Worm (Caenorhabditis elegans) whole organism, L1 larva: Measurements from ENCODE around the gene Y57G11C.42.
A peak's percentile ranks its signal among the peaks of the same experiment; 100 is the strongest.

Experiments used
- C34B4.2 ChIP-seq: sonication (generic microtip); optimal IDR thresholded peaks from 2 replicates; lab custom pipeline; 2017; ENCODE audit warnings: mild to moderate bottlenecking, missing genetic modification characterization, missing compliant biosample characterization
- F16B12.6 ChIP-seq: fragments of 150-350 bp; optimal IDR thresholded peaks from 2 replicates; lab custom pipeline; 2014; ENCODE audit warnings: missing biosample characterization, missing genetic modification characterization
- aha-1 ChIP-seq: fragments of 150-350 bp; optimal IDR thresholded peaks from 2 replicates; lab custom pipeline; 2014; ENCODE audit warnings: missing biosample characterization, missing genetic modification characterization
- aly-2 ChIP-seq: fragments of 150-350 bp; optimal IDR thresholded peaks from 2 replicates; lab custom pipeline; 2014; ENCODE audit warnings: missing biosample characterization, missing genetic modification characterization
- blmp-1 ChIP-seq: fragments of 150-350 bp; optimal IDR thresholded peaks from 2 replicates; lab custom pipeline; 2014; ENCODE audit warnings: missing biosample characterization, missing genetic modification characterization
- ceh-63 ChIP-seq: fragments of 200-800 bp; sonication (Bioruptor generic); optimal IDR thresholded peaks from 2 replicates; lab custom pipeline; 2018; ENCODE audit warnings: mild to moderate bottlenecking, missing genetic modification characterization, missing compliant biosample characterization
- ceh-8 ChIP-seq: fragments of 200-800 bp; sonication (Bioruptor generic); optimal IDR thresholded peaks from 2 replicates; lab custom pipeline; 2018; ENCODE audit warnings: mild to moderate bottlenecking, missing genetic modification characterization, moderate library complexity, missing compliant biosample characterization
- ceh-88 ChIP-seq: fragments of 200-800 bp; sonication (Bioruptor generic); IDR thresholded peaks from 2 replicates; pipeline ENCODE4 v1.3.6; 2022; ENCODE audit warnings: missing genetic modification characterization, missing compliant biosample characterization
- ceh-90 ChIP-seq: sonication (generic microtip); optimal IDR thresholded peaks from 2 replicates; lab custom pipeline; 2016; ENCODE audit warnings: missing genetic modification characterization, missing compliant biosample characterization
- dpl-1 ChIP-seq, 3 experiments: fragments of 150-350 bp in 2 of 3; sonication (generic microtip) in 1 of 3; optimal IDR thresholded peaks; 2 replicates each; lab custom pipeline; 2014 to 2017; ENCODE audit warnings: missing biosample characterization in 3 of 3, missing genetic modification characterization in 3 of 3, missing genetic modification reagents in 3 of 3
- dsc-1 ChIP-seq: sonication (generic microtip); optimal IDR thresholded peaks from 2 replicates; lab custom pipeline; 2016; ENCODE audit warnings: mild to moderate bottlenecking, missing genetic modification characterization, missing compliant biosample characterization
- efl-1 ChIP-seq, 4 experiments: fragments of 150-350 bp; optimal IDR thresholded peaks in 3 of 4; peaks in 1 of 4; 1 replicate in 1 of 4; 2 replicates in 3 of 4; lab custom pipeline; 2014; ENCODE audit warnings: missing biosample characterization in 2 of 4, missing genetic modification characterization in 2 of 4, missing genetic modification reagents in 2 of 4
- efl-3 ChIP-seq: fragments of 200-800 bp; sonication (Bioruptor generic); optimal IDR thresholded peaks from 2 replicates; lab custom pipeline; 2018; ENCODE audit warnings: mild to moderate bottlenecking, missing genetic modification characterization, missing compliant biosample characterization
- egl-13 ChIP-seq: sonication (generic microtip); optimal IDR thresholded peaks from 2 replicates; lab custom pipeline; 2016; ENCODE audit warnings: missing genotype, missing genetic modification reagents, missing genetic modification characterization, missing compliant biosample characterization
- elt-2 ChIP-seq: sonication (generic microtip); optimal IDR thresholded peaks from 2 replicates; lab custom pipeline; 2016; ENCODE audit warnings: missing genetic modification characterization, mild to moderate bottlenecking, inconsistent platforms, missing compliant biosample characterization, missing genetic modification reagents
- elt-3 ChIP-seq, 6 experiments: fragments of 150-350 bp in 1 of 6; sonication (generic microtip); optimal IDR thresholded peaks; 2 replicates each; lab custom pipeline; 2017 to 2018; ENCODE audit warnings: missing biosample characterization in 6 of 6, missing genetic modification characterization in 6 of 6, inconsistent platforms in 1 of 6
- fkh-10 ChIP-seq: sonication (generic microtip); optimal IDR thresholded peaks from 2 replicates; lab custom pipeline; 2017; ENCODE audit warnings: missing biosample characterization, missing genetic modification reagents, missing genetic modification characterization
- fkh-8 ChIP-seq: sonication (generic microtip); optimal IDR thresholded peaks from 2 replicates; lab custom pipeline; 2016; ENCODE audit warnings: mild to moderate bottlenecking, missing genetic modification characterization, missing compliant biosample characterization
- fos-1 ChIP-seq: fragments of 150-350 bp; optimal IDR thresholded peaks from 2 replicates; lab custom pipeline; 2014; ENCODE audit warnings: missing biosample characterization, missing genetic modification characterization
- grh-1 ChIP-seq: fragments of 200-800 bp; sonication (Bioruptor generic); IDR thresholded peaks from 2 replicates; pipeline ENCODE4 v1.3.6; 2022; ENCODE audit warnings: missing genetic modification reagents, missing genetic modification characterization, missing compliant biosample characterization
- hlh-4 ChIP-seq: sonication (generic microtip); optimal IDR thresholded peaks from 2 replicates; lab custom pipeline; 2016; ENCODE audit warnings: mild to moderate bottlenecking, missing genetic modification characterization, missing compliant biosample characterization
- hpl-2 ChIP-seq: fragments of 150-350 bp; optimal IDR thresholded peaks from 2 replicates; lab custom pipeline; 2014; ENCODE audit warnings: missing biosample characterization, missing genetic modification reagents, missing genetic modification characterization
- irx-1 ChIP-seq: sonication (generic microtip); optimal IDR thresholded peaks from 2 replicates; lab custom pipeline; 2016; ENCODE audit warnings: missing genetic modification characterization, missing compliant biosample characterization
- jun-1 ChIP-seq: fragments of 150-350 bp; optimal IDR thresholded peaks from 2 replicates; lab custom pipeline; 2014; ENCODE audit warnings: missing biosample characterization, missing genetic modification reagents, missing genetic modification characterization
- lin-13 ChIP-seq: fragments of 150-350 bp; optimal IDR thresholded peaks from 2 replicates; lab custom pipeline; 2014; ENCODE audit warnings: missing biosample characterization, missing genetic modification reagents, missing genetic modification characterization
- lin-14 ChIP-seq: fragments of 200-800 bp; sonication (Bioruptor generic); optimal IDR thresholded peaks from 2 replicates; lab custom pipeline; 2018; ENCODE audit warnings: mild to moderate bottlenecking, missing genetic modification characterization, moderate library complexity, missing compliant biosample characterization
- lin-15B ChIP-seq: fragments of 150-350 bp; sonication (generic microtip); optimal IDR thresholded peaks from 3 replicates; lab custom pipeline; 2014; ENCODE audit warnings: missing biosample characterization, missing genetic modification characterization
- lin-39 ChIP-seq: fragments of 150-350 bp; optimal IDR thresholded peaks from 2 replicates; lab custom pipeline; 2014; ENCODE audit warnings: missing biosample characterization, missing genetic modification reagents, missing genetic modification characterization
- mep-1 ChIP-seq: fragments of 150-350 bp; optimal IDR thresholded peaks from 2 replicates; lab custom pipeline; 2014; ENCODE audit warnings: missing biosample characterization, missing genetic modification characterization
- nhr-11 ChIP-seq: fragments of 150-350 bp; optimal IDR thresholded peaks from 2 replicates; lab custom pipeline; 2014; ENCODE audit warnings: missing biosample characterization, missing genetic modification characterization
- nhr-12 ChIP-seq: sonication (generic microtip); optimal IDR thresholded peaks from 2 replicates; lab custom pipeline; 2017; ENCODE audit warnings: missing biosample characterization, missing genetic modification characterization
- nhr-19 ChIP-seq: fragments of 200-800 bp; sonication (Bioruptor generic); conservative IDR thresholded peaks from 2 replicates; pipeline ENCODE4 v1.3.6; 2022; ENCODE audit warnings: missing genetic modification characterization, missing compliant biosample characterization
- nhr-20 ChIP-seq: sonication (generic microtip); optimal IDR thresholded peaks from 2 replicates; lab custom pipeline; 2016; ENCODE audit warnings: mild to moderate bottlenecking, missing genetic modification characterization, missing compliant biosample characterization
- nhr-28 ChIP-seq: fragments of 150-350 bp; optimal IDR thresholded peaks from 2 replicates; lab custom pipeline; 2014; ENCODE audit warnings: missing biosample characterization, missing genetic modification characterization
- nhr-47 ChIP-seq: sonication (generic microtip); optimal IDR thresholded peaks from 2 replicates; lab custom pipeline; 2016; ENCODE audit warnings: mild to moderate bottlenecking, missing genetic modification characterization, moderate library complexity, missing compliant biosample characterization
- nhr-71 ChIP-seq: sonication (generic microtip); optimal IDR thresholded peaks from 2 replicates; lab custom pipeline; 2016; ENCODE audit warnings: mild to moderate bottlenecking, missing genetic modification characterization, moderate library complexity, missing compliant biosample characterization
- nhr-90 ChIP-seq: sonication (generic microtip); optimal IDR thresholded peaks from 2 replicates; lab custom pipeline; 2016; ENCODE audit warnings: mild to moderate bottlenecking, missing genetic modification characterization, missing compliant biosample characterization; ENCODE audit not compliant: poor library complexity
- pag-3 ChIP-seq: sonication (generic microtip); optimal IDR thresholded peaks from 2 replicates; lab custom pipeline; 2017; ENCODE audit warnings: missing genetic modification characterization, mild to moderate bottlenecking, missing compliant biosample characterization, antibody characterized with exemption, borderline replicate concordance; ENCODE audit not compliant: insufficient read depth
- snpc-4 ChIP-seq: fragments of 150-350 bp; optimal IDR thresholded peaks from 2 replicates; lab custom pipeline; 2014; ENCODE audit warnings: missing biosample characterization, missing genetic modification characterization
- snu-23 ChIP-seq: sonication (generic microtip); optimal IDR thresholded peaks from 2 replicates; lab custom pipeline; 2016; ENCODE audit warnings: missing genetic modification characterization, missing compliant biosample characterization
- sox-4 ChIP-seq: sonication (generic microtip); optimal IDR thresholded peaks from 2 replicates; lab custom pipeline; 2016; ENCODE audit warnings: missing genetic modification characterization, missing compliant biosample characterization
- sptf-1 ChIP-seq: fragments of 150-350 bp; optimal IDR thresholded peaks from 2 replicates; lab custom pipeline; 2014; ENCODE audit warnings: missing biosample characterization, missing genetic modification characterization
- sup-37 ChIP-seq: fragments of 200-800 bp; sonication (Bioruptor generic); optimal IDR thresholded peaks from 2 replicates; lab custom pipeline; 2018; ENCODE audit warnings: mild to moderate bottlenecking, missing genetic modification characterization, missing compliant biosample characterization
- swsn-7 ChIP-seq: sonication (generic microtip); optimal IDR thresholded peaks from 2 replicates; lab custom pipeline; 2016; ENCODE audit warnings: missing genetic modification characterization, missing compliant biosample characterization
- tlp-1 ChIP-seq: fragments of 150-350 bp; optimal IDR thresholded peaks from 2 replicates; lab custom pipeline; 2014; ENCODE audit warnings: missing biosample characterization, missing genetic modification characterization
- unc-130 ChIP-seq: fragments of 150-350 bp; optimal IDR thresholded peaks from 2 replicates; lab custom pipeline; 2017; ENCODE audit warnings: missing biosample characterization, missing genetic modification characterization, inconsistent platforms
- unc-30 ChIP-seq: sonication (generic microtip); optimal IDR thresholded peaks from 2 replicates; lab custom pipeline; 2017; ENCODE audit warnings: missing biosample characterization, missing genetic modification characterization
- unc-98 ChIP-seq: fragments of 200-800 bp; sonication (Bioruptor generic); IDR thresholded peaks from 2 replicates; pipeline ENCODE4 v1.3.6; 2022; ENCODE audit warnings: missing genetic modification characterization, missing compliant biosample characterization
- vab-15 ChIP-seq: sonication (generic microtip); optimal IDR thresholded peaks from 2 replicates; lab custom pipeline; 2017; ENCODE audit warnings: missing genotype, mild to moderate bottlenecking, missing genetic modification characterization, missing compliant biosample characterization
- ztf-11 ChIP-seq, 2 experiments: sonication (generic microtip); optimal IDR thresholded peaks; 2 replicates each; lab custom pipeline; 2016 to 2017; ENCODE audit warnings: missing genetic modification characterization in 2 of 2, missing biosample characterization in 1 of 2, missing compliant biosample characterization in 1 of 2
- ztf-4 ChIP-seq: fragments of 150-350 bp; optimal IDR thresholded peaks from 2 replicates; lab custom pipeline; 2014; ENCODE audit warnings: missing biosample characterization, missing genetic modification characterization

The Y57G11C.42 gene

DNA sequence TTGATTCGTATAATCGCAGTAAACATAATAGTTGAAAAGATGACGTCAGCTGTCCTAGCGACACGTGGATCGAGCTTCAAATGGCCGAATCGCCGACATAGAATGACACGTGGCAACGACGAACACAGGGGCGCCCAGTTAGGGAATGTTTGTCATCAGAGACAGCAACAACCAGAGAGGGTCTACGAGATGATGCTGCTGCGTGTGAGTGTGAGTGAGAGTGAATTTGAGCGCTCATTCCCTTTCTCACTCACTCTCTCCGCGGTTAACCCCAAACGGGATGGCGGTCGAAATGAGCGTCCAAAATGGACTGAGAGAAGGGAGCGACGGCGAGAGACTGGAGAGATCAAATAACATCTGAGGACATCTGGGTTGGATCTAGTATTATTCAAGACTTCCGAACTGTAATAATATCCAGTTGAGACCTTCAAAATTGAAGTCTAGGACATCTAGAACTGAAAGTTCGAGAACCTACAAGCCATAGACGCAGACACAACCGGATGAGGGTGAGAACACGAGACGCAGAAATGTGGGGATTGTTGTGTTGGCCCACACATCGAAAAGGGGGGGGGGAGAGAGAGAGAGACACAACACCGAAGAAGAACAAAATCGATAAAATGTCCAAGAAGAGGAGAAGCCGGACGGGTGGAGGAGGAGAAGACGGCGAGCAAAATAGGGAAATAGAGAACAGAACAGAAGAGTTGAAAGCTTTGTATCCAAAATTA, 65.7 kb downstream of the Y57G11C.42 start (continued):
- TF ChIP-seq lin-13, result peak; percentile 51
- no peak for TF ChIP-seq lin-39 (tag; lab: Kevin White, UChicago)
- TF ChIP-seq aly-2 (tag; lab: Kevin White, UChicago), result no peak
- peak; percentile 8 for TF ChIP-seq unc-130
- peak; percentile 47 for TF ChIP-seq snu-23 (GFP tag; lab: Kevin White, UChicago)
- TF ChIP-seq ceh-63 (GFP tag; lab: Kevin White, UChicago), result no peak
- TF ChIP-seq lin-15B (tag; lab: Kevin White, UChicago), result no peak
- TF ChIP-seq dsc-1 (tag; lab: Kevin White, UChicago), result peak; percentile 7
- no peak for TF ChIP-seq fos-1 (tag; lab: Kevin White, UChicago)
- TF ChIP-seq sptf-1, result no peak
- TF ChIP-seq unc-98 (GFP tag; lab: Robert Waterston, UW), result no peak
- no peak for TF ChIP-seq F16B12.6 (tag; lab: Kevin White, UChicago)
- peak; percentile 54 for TF ChIP-seq fkh-10 (GFP tag; lab: Kevin White, UChicago)
- no peak for TF ChIP-seq aha-1
- TF ChIP-seq efl-1 (optimal IDR thresholded peaks at IDR 0.05; lab: Kevin White, UChicago), result peak; percentile 48 to 57
- peak in 1 of 2 experiments; percentile 81 for TF ChIP-seq efl-1 (GFP tag; optimal IDR thresholded peaks at IDR 0.05 in 1 of 2; lab: Kevin White, UChicago)
- TF ChIP-seq dpl-1 (GFP tag; optimal IDR thresholded peaks at IDR 0.05; lab: Kevin White, UChicago), result peak in 1 of 3 experiments; percentile 32
- no peak for TF ChIP-seq elt-2 (tag; lab: Kevin White, UChicago)
- no peak for TF ChIP-seq ceh-88 (GFP tag; lab: Robert Waterston, UW)
- peak; percentile 100 for TF ChIP-seq blmp-1 (tag; lab: Kevin White, UChicago)
- TF ChIP-seq ztf-4 (tag; lab: Kevin White, UChicago), result peak; percentile 37
- peak; percentile 15; the same call in 1 of the 2 replicates for TF ChIP-seq nhr-19 (GFP tag; lab: Robert Waterston, UW)
- TF ChIP-seq pag-3 (tag; lab: Kevin White, UChicago), result no peak
- TF ChIP-seq grh-1 (GFP tag; lab: Robert Waterston, UW), result no peak
- TF ChIP-seq efl-3, result no peak
- TF ChIP-seq nhr-28 (tag; lab: Kevin White, UChicago), result no peak
- peak; percentile 65 for TF ChIP-seq nhr-47
- TF ChIP-seq ztf-11 (tag; optimal IDR thresholded peaks at IDR 0.05; lab: Kevin White, UChicago), result peak in 1 of 2 experiments; percentile 9
- TF ChIP-seq sox-4 (tag; lab: Kevin White, UChicago), result no peak
- TF ChIP-seq egl-13, result peak; percentile 25
- no peak for TF ChIP-seq snpc-4 (tag; lab: Kevin White, UChicago)
- no peak for TF ChIP-seq sup-37 (GFP tag; lab: Kevin White, UChicago)
- TF ChIP-seq jun-1 (tag; lab: Kevin White, UChicago), result peak; percentile 38
- TF ChIP-seq C34B4.2 (tag; lab: Kevin White, UChicago), result no peak
- TF ChIP-seq nhr-71, result peak; percentile 62
- peak in 1 of 6 experiments; percentile 63 for TF ChIP-seq elt-3 (tag; optimal IDR thresholded peaks at IDR 0.05; lab: Kevin White, UChicago)
- no peak for TF ChIP-seq nhr-12 (tag; lab: Kevin White, UChicago)
- peak; percentile 46 for TF ChIP-seq nhr-20 (tag; lab: Kevin White, UChicago)
- no peak for TF ChIP-seq hpl-2 (GFP tag; lab: Kevin White, UChicago)
- no peak for TF ChIP-seq hlh-4
- TF ChIP-seq fkh-8 (tag; lab: Kevin White, UChicago), result peak; percentile 69
- no peak for TF ChIP-seq ceh-90 (tag; lab: Kevin White, UChicago)
- peak; percentile 65 for TF ChIP-seq mep-1 (tag; lab: Kevin White, UChicago)
- peak; percentile 86 for TF ChIP-seq lin-14 (GFP tag; lab: Kevin White, UChicago)
- peak; percentile 64 for TF ChIP-seq swsn-7 (tag; lab: Kevin White, UChicago)
- no peak for TF ChIP-seq tlp-1
- no peak for TF ChIP-seq ceh-8
- no peak for TF ChIP-seq vab-15
- TF ChIP-seq nhr-90 (tag; lab: Kevin White, UChicago), result peak; percentile 23
- TF ChIP-seq nhr-11 (tag; lab: Kevin White, UChicago), result no peak
- TF ChIP-seq irx-1 (tag; lab: Kevin White, UChicago), result no peak
- TF ChIP-seq unc-30 (tag; lab: Kevin White, UChicago), result no peak
